Worm (Caenorhabditis elegans): Measurements from ENCODE around the gene W02F12.8.

Gene W02F12.8

ce11 chrV:6685499-6685898 is 9.1 kb downstream of the W02F12.8 start:
- TF ChIP-seq lin-39 (tag; optimal IDR thresholded peaks at IDR 0.05): no peak
- no peak for TF ChIP-seq aly-2 (tag; optimal IDR thresholded peaks at IDR 0.05)
- no peak for TF ChIP-seq jun-1 (tag; optimal IDR thresholded peaks at IDR 0.05)
- TF ChIP-seq hmg-11 (tag; optimal IDR thresholded peaks at IDR 0.05): no peak
- no peak for TF ChIP-seq ceh-16 (tag; optimal IDR thresholded peaks at IDR 0.05)
- no peak for TF ChIP-seq nhr-11 (tag; optimal IDR thresholded peaks at IDR 0.05)
- no peak for TF ChIP-seq ceh-82 (tag; optimal IDR thresholded peaks at IDR 0.05)
- no peak for TF ChIP-seq nfya-1 (tag; optimal IDR thresholded peaks at IDR 0.05; ENCODE audit: insufficient read depth)

DNA sequence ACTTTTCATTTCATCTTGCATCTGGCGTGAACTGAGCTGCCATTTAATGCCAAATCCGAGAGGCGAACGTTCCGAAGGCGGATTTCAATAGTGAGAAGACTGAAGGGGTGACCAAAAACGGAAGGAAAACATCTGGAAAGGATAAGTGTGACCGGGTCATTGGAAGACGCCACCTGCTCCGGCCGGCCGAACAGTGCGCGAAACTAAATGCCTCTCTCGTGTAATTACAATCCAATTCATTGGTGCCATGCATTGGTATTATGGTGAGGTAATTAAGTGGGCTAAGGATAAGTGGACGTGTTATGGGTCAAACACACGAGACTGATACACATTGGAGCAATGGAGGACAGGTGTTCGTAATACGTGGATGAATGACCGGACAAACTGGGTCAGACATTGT is 10.0 kb downstream of the W02F12.8 start:
- TF ChIP-seq nhr-28 (tag; optimal IDR thresholded peaks at IDR 0.05): no peak
- no peak for TF ChIP-seq ceh-9 (tag; optimal IDR thresholded peaks at IDR 0.05)
- no peak for TF ChIP-seq pqm-1 (tag; optimal IDR thresholded peaks at IDR 0.05)
- no peak for TF ChIP-seq sea-2 (GFP tag; optimal IDR thresholded peaks at IDR 0.05)
- TF ChIP-seq nhr-12 (tag; optimal IDR thresholded peaks at IDR 0.05): no peak
- no peak for TF ChIP-seq nfya-1 (tag; optimal IDR thresholded peaks at IDR 0.05; ENCODE audit: insufficient read depth)
- no peak for TF ChIP-seq lin-15B (tag; optimal IDR thresholded peaks at IDR 0.05)
- no peak for TF ChIP-seq elt-3 (tag; optimal IDR thresholded peaks at IDR 0.05)
- TF ChIP-seq ama-1 (optimal IDR thresholded peaks at IDR 0.05): no peak

DNA sequence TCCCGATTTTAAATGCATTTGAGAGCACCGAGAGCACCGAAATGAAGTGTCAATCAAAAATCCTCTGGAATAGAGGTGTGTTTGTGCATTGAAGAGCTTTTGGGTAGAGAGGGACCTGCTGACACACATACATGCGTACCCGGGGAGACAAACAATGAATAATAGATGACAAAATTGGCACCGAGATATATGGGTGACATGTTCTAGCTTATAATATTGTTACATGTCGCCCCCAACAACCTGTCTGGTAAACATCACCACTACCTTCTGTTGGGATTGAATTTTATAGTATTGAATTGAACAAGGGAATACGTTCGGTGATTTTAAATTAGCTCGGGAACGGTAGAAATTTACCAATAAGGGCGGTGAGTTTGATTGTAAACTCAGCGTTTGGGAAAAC is 10.8 kb downstream of the W02F12.8 start:
- no peak for TF ChIP-seq pha-4 (tag; optimal IDR thresholded peaks at IDR 0.05)
- peak; percentile 36 for TF ChIP-seq lin-39 (tag; optimal IDR thresholded peaks at IDR 0.05)
- TF ChIP-seq nhr-76 (tag; optimal IDR thresholded peaks at IDR 0.05): no peak
- no peak for TF ChIP-seq mdl-1 (tag; optimal IDR thresholded peaks at IDR 0.05)
- TF ChIP-seq ceh-9 (tag; optimal IDR thresholded peaks at IDR 0.05): no peak
- TF ChIP-seq daf-12 (tag; optimal IDR thresholded peaks at IDR 0.05): no peak
- TF ChIP-seq nhr-237 (tag; optimal IDR thresholded peaks at IDR 0.05): no peak
- TF ChIP-seq ceh-28 (tag; optimal IDR thresholded peaks at IDR 0.05): no peak

- TF ChIP-seq egl-5 (tag; optimal IDR thresholded peaks at IDR 0.05) (no peak), fkh-10 (GFP tag; optimal IDR thresholded peaks at IDR 0.05) (no peak), snpc-4 (tag; optimal IDR thresholded peaks at IDR 0.05) (no peak), fos-1 (tag; optimal IDR thresholded peaks at IDR 0.05) (no peak), lin-39 (tag; optimal IDR thresholded peaks at IDR 0.05) (no peak), skn-1 (tag; optimal IDR thresholded peaks at IDR 0.05) (no peak), lin-15B (tag; optimal IDR thresholded peaks at IDR 0.05) (no peak), ceh-28 (tag; optimal IDR thresholded peaks at IDR 0.05) (no peak), unc-62 (GFP tag; optimal IDR thresholded peaks at IDR 0.05) (no peak), nhr-11 (tag; optimal IDR thresholded peaks at IDR 0.05) (no peak), pha-4 (tag; optimal IDR thresholded peaks at IDR 0.05) (no peak), R02D3.7 (tag; optimal IDR thresholded peaks at IDR 0.05) (no peak)
Measured at ce11 chrV:6683282-6683681, 11.3 kb downstream of the W02F12.8 start.

- no peak for TF ChIP-seq lin-39 (tag; optimal IDR thresholded peaks at IDR 0.05)
- no peak for TF ChIP-seq ceh-16 (tag; optimal IDR thresholded peaks at IDR 0.05)
- no peak for TF ChIP-seq skn-1 (tag; optimal IDR thresholded peaks at IDR 0.05)
- no peak for TF ChIP-seq pqm-1 (tag; optimal IDR thresholded peaks at IDR 0.05)
- no peak for TF ChIP-seq ztf-4 (tag; optimal IDR thresholded peaks at IDR 0.05)
- no peak for TF ChIP-seq nhr-12 (tag; optimal IDR thresholded peaks at IDR 0.05)
Measured at ce11 chrV:6681501-6681900, 13.1 kb downstream of the W02F12.8 start, which contains the start of gene egl-46. Gene egl-46 (minus strand): TSS chrV:6681573.

ce11 chrV:6676158-6676849 is 18.3 kb downstream of the W02F12.8 start, which contains the start of gene cest-34:
Gene cest-34 (plus strand): TSS chrV:6676799.
- no peak for TF ChIP-seq fos-1 (tag; optimal IDR thresholded peaks at IDR 0.05)
- TF ChIP-seq elt-2 (tag; optimal IDR thresholded peaks at IDR 0.05): peak; percentile 18
- TF ChIP-seq pha-4 (tag; optimal IDR thresholded peaks at IDR 0.05): peak; percentile 87
